Fruit fly (Drosophila melanogaster) whole organism, embryonic: ENCODE measurements around the gene CG34427.

Source experiments
- ATbp ChIP-seq: fragments of 200-800 bp; sonication (Bioruptor generic); optimal IDR thresholded peaks from 2 replicates; lab custom pipeline; 2017; ENCODE audit warnings: missing biosample characterization, mild to moderate bottlenecking, missing genetic modification characterization, missing genetic modification reagents
- Ada2b ChIP-seq: fragments of 200-800 bp; sonication (Bioruptor generic); IDR thresholded peaks from 2 replicates; pipeline ENCODE4 v1.3.6; 2022; ENCODE audit warnings: missing biosample characterization, missing genetic modification characterization
- CG10654 ChIP-seq: fragments of 200-800 bp; sonication (Bioruptor generic); optimal IDR thresholded peaks from 2 replicates; lab custom pipeline; 2016; ENCODE audit warnings: missing biosample characterization, missing genetic modification characterization
- CG13123 ChIP-seq: fragments of 200-800 bp; sonication (Bioruptor generic); optimal IDR thresholded peaks from 2 replicates; lab custom pipeline; 2016; ENCODE audit warnings: missing biosample characterization, missing genetic modification characterization
- CG14441 ChIP-seq: fragments of 200-800 bp; sonication (Bioruptor generic); IDR thresholded peaks from 2 replicates; pipeline ENCODE4 v1.3.6; 2022; ENCODE audit warnings: missing biosample characterization, missing genetic modification characterization
- CG1792 ChIP-seq: fragments of 200-800 bp; sonication (Bioruptor generic); optimal IDR thresholded peaks from 2 replicates; lab custom pipeline; 2016; ENCODE audit warnings: missing biosample characterization, missing genetic modification characterization
- CG2712 ChIP-seq: fragments of 200-800 bp; optimal IDR thresholded peaks from 3 replicates; lab custom pipeline; 2019; ENCODE audit warnings: missing biosample characterization, mild to moderate bottlenecking, missing genetic modification characterization, moderate library complexity
- CG2889 ChIP-seq: fragments of 200-800 bp; sonication (Bioruptor generic); IDR thresholded peaks from 3 replicates; pipeline ENCODE4 v1.3.6; 2022; ENCODE audit warnings: missing biosample characterization, missing genetic modification characterization
- CG30020 ChIP-seq: fragments of 200-800 bp; optimal IDR thresholded peaks from 2 replicates; lab custom pipeline; 2019; ENCODE audit warnings: missing biosample characterization, mild to moderate bottlenecking, missing genetic modification characterization, moderate library complexity
- CG3065 ChIP-seq: fragments of 200-800 bp; sonication (Bioruptor generic); optimal IDR thresholded peaks from 2 replicates; lab custom pipeline; 2016; ENCODE audit warnings: missing biosample characterization, missing genetic modification characterization
- CG34422 ChIP-seq: fragments of 200-800 bp; sonication (Bioruptor generic); IDR thresholded peaks from 3 replicates; pipeline ENCODE4 v1.3.6; 2022; ENCODE audit warnings: missing biosample characterization, missing genetic modification characterization
- CG7556 ChIP-seq: fragments of 200-800 bp; sonication (Bioruptor generic); optimal IDR thresholded peaks from 2 replicates; lab custom pipeline; 2017; ENCODE audit warnings: missing biosample characterization, mild to moderate bottlenecking, missing genetic modification characterization
- CG7963 ChIP-seq: fragments of 200-800 bp; sonication (Bioruptor generic); IDR thresholded peaks from 3 replicates; pipeline ENCODE4 v1.3.6; 2022; ENCODE audit warnings: missing biosample characterization, missing genetic modification characterization; ENCODE audit not compliant: partially characterized antibody
- CG9797 ChIP-seq: fragments of 200-800 bp; sonication (Bioruptor generic); optimal IDR thresholded peaks from 3 replicates; lab custom pipeline; 2018; ENCODE audit warnings: missing biosample characterization, mild to moderate bottlenecking, missing genetic modification characterization
- CHES-1-like ChIP-seq: fragments of 200-800 bp; sonication (Bioruptor generic); optimal IDR thresholded peaks from 2 replicates; lab custom pipeline; 2016; ENCODE audit warnings: missing biosample characterization, missing genetic modification characterization
- Chrac-16 ChIP-seq: fragments of 200-800 bp; sonication (Bioruptor generic); optimal IDR thresholded peaks from 3 replicates; lab custom pipeline; 2016; ENCODE audit warnings: missing biosample characterization, missing genetic modification characterization
- CoRest ChIP-seq: fragments of 200-800 bp; sonication (Bioruptor generic); optimal IDR thresholded peaks from 3 replicates; lab custom pipeline; 2018; ENCODE audit warnings: missing biosample characterization, mild to moderate bottlenecking, missing genetic modification characterization, moderate library complexity
- Dp ChIP-seq: fragments of 200-800 bp; sonication (Bioruptor generic); optimal IDR thresholded peaks from 2 replicates; lab custom pipeline; 2018; ENCODE audit warnings: missing biosample characterization, mild to moderate bottlenecking, missing genetic modification characterization, moderate library complexity
- ERR ChIP-seq: fragments of 200-800 bp; sonication (Bioruptor generic); optimal IDR thresholded peaks from 2 replicates; lab custom pipeline; 2016; ENCODE audit warnings: missing biosample characterization, missing genetic modification characterization
- Hmr ChIP-seq: fragments of 200-800 bp; sonication (Bioruptor generic); optimal IDR thresholded peaks from 3 replicates; lab custom pipeline; 2017; ENCODE audit warnings: mild to moderate bottlenecking, missing biosample characterization, missing genetic modification reagents, missing genetic modification characterization
- Hr39 ChIP-seq: fragments of >200 bp; optimal IDR thresholded peaks from 2 replicates; lab custom pipeline; 2017
- Hr51 ChIP-seq, 2 experiments: fragments of 200-800 bp; sonication (Bioruptor generic); optimal IDR thresholded peaks; 2 replicates in 1 of 2; 3 replicates in 1 of 2; lab custom pipeline; 2016 to 2018; ENCODE audit warnings: missing biosample characterization in 2 of 2, missing genetic modification characterization in 2 of 2, mild to moderate bottlenecking in 1 of 2, moderate library complexity in 1 of 2
- Hsf ChIP-seq: fragments of 200-800 bp; sonication (Bioruptor generic); optimal IDR thresholded peaks from 3 replicates; lab custom pipeline; 2016; ENCODE audit warnings: missing biosample characterization, missing genetic modification characterization
- MBD-R2 ChIP-seq: fragments of 200-800 bp; sonication (Bioruptor generic); IDR thresholded peaks from 2 replicates; pipeline ENCODE4 v1.3.6; 2022; ENCODE audit warnings: missing biosample characterization, missing genetic modification characterization
- Mad ChIP-seq: fragments of 200-800 bp; sonication (Bioruptor generic); optimal IDR thresholded peaks from 2 replicates; lab custom pipeline; 2016; ENCODE audit warnings: missing biosample characterization, missing genetic modification characterization
- Myb ChIP-seq: fragments of 200-800 bp; sonication (Bioruptor generic); optimal IDR thresholded peaks from 2 replicates; lab custom pipeline; 2016; ENCODE audit warnings: missing biosample characterization, missing genetic modification characterization
- Pdp1 ChIP-seq, 2 experiments: fragments of 200-800 bp; sonication (Bioruptor generic); optimal IDR thresholded peaks; 3 replicates each; lab custom pipeline; 2016; ENCODE audit warnings: missing biosample characterization in 2 of 2, missing genetic modification characterization in 2 of 2, mild to moderate bottlenecking in 1 of 2, moderate library complexity in 1 of 2
- Rfx ChIP-seq: fragments of 200-800 bp; sonication (Bioruptor generic); IDR thresholded peaks from 2 replicates; pipeline ENCODE4 v1.3.6; 2022; ENCODE audit warnings: missing biosample characterization, missing genetic modification characterization
- Side ChIP-seq: fragments of 200-800 bp; sonication (Bioruptor generic); optimal IDR thresholded peaks from 2 replicates; lab custom pipeline; 2016; ENCODE audit warnings: missing biosample characterization, missing genetic modification characterization
- Usf ChIP-seq: fragments of 200-800 bp; sonication (Bioruptor generic); optimal IDR thresholded peaks from 2 replicates; lab custom pipeline; 2017; ENCODE audit warnings: missing genotype, missing biosample characterization, missing genetic modification characterization
- Xbp1 ChIP-seq: fragments of 200-800 bp; sonication (Bioruptor generic); optimal IDR thresholded peaks from 3 replicates; lab custom pipeline; 2016; ENCODE audit warnings: missing biosample characterization, mild to moderate bottlenecking, missing genetic modification characterization
- YL-1 ChIP-seq: fragments of 200-800 bp; sonication (Bioruptor generic); optimal IDR thresholded peaks from 3 replicates; lab custom pipeline; 2017; ENCODE audit warnings: missing biosample characterization, mild to moderate bottlenecking, missing genetic modification characterization
- amos ChIP-seq: fragments of 200-800 bp; sonication (Bioruptor generic); IDR thresholded peaks from 2 replicates; pipeline ENCODE4 v1.3.6; 2022; ENCODE audit warnings: missing biosample characterization, missing genetic modification characterization; ENCODE audit not compliant: partially characterized antibody
- chn ChIP-seq: fragments of 200-800 bp; sonication (Bioruptor generic); optimal IDR thresholded peaks from 2 replicates; lab custom pipeline; 2016; ENCODE audit warnings: missing biosample characterization, missing genetic modification characterization
- crol ChIP-seq: fragments of 200-800 bp; sonication (Bioruptor generic); IDR thresholded peaks from 2 replicates; pipeline ENCODE4 v1.3.6; 2022; ENCODE audit warnings: missing biosample characterization, missing genetic modification characterization
- crp ChIP-seq, 2 experiments: fragments of 200-800 bp; sonication (Bioruptor generic); optimal IDR thresholded peaks; 2 replicates in 1 of 2; 3 replicates in 1 of 2; lab custom pipeline; 2017; ENCODE audit warnings: missing biosample characterization in 2 of 2, missing genetic modification characterization in 2 of 2, mild to moderate bottlenecking in 1 of 2, moderate library complexity in 1 of 2
- cwo ChIP-seq: fragments of 200-800 bp; sonication (Bioruptor generic); optimal IDR thresholded peaks from 3 replicates; lab custom pipeline; 2017; ENCODE audit warnings: missing biosample characterization, missing genetic modification characterization, mild to moderate bottlenecking, moderate library complexity, missing genetic modification reagents
- ewg ChIP-seq: fragments of 200-800 bp; sonication (Bioruptor generic); optimal IDR thresholded peaks from 3 replicates; lab custom pipeline; 2017; ENCODE audit warnings: mild to moderate bottlenecking, missing biosample characterization, missing genetic modification reagents, missing genetic modification characterization
- grau ChIP-seq: fragments of 200-800 bp; optimal IDR thresholded peaks from 3 replicates; lab custom pipeline; 2019; ENCODE audit warnings: missing biosample characterization, mild to moderate bottlenecking, missing genetic modification characterization, moderate library complexity
- kah ChIP-seq: fragments of 200-800 bp; sonication (Bioruptor generic); optimal IDR thresholded peaks from 2 replicates; lab custom pipeline; 2018; ENCODE audit warnings: missing biosample characterization, mild to moderate bottlenecking, missing genetic modification characterization
- ken ChIP-seq: fragments of 200-800 bp; sonication (Bioruptor generic); IDR thresholded peaks from 3 replicates; pipeline ENCODE4 v1.3.6; 2022; ENCODE audit warnings: missing biosample characterization, missing genetic modification characterization
- lilli ChIP-seq: fragments of 200-800 bp; sonication (Bioruptor generic); optimal IDR thresholded peaks from 3 replicates; lab custom pipeline; 2016; ENCODE audit warnings: missing biosample characterization, missing genetic modification characterization
- lmd ChIP-seq: fragments of 200-800 bp; sonication (Bioruptor generic); IDR thresholded peaks from 2 replicates; pipeline ENCODE4 v1.3.6; 2022; ENCODE audit warnings: missing biosample characterization, missing genetic modification characterization
- oc ChIP-seq: fragments of 200-800 bp; sonication (Bioruptor generic); optimal IDR thresholded peaks from 2 replicates; lab custom pipeline; 2018; ENCODE audit warnings: missing biosample characterization, mild to moderate bottlenecking, missing genetic modification characterization, moderate library complexity
- ranshi ChIP-seq: fragments of 200-800 bp; sonication (Bioruptor generic); IDR thresholded peaks from 2 replicates; pipeline ENCODE4 v1.3.6; 2022; ENCODE audit warnings: missing biosample characterization, missing genetic modification characterization
- stwl ChIP-seq: fragments of 200-800 bp; sonication (Bioruptor generic); optimal IDR thresholded peaks from 3 replicates; lab custom pipeline; 2018; ENCODE audit warnings: missing biosample characterization, mild to moderate bottlenecking, missing genetic modification characterization, moderate library complexity
- tio ChIP-seq: fragments of 200-800 bp; sonication (Bioruptor generic); optimal IDR thresholded peaks from 2 replicates; lab custom pipeline; 2017; ENCODE audit warnings: missing biosample characterization, missing genetic modification characterization, inconsistent platforms
- toy ChIP-seq: fragments of 200-800 bp; sonication (Bioruptor generic); IDR thresholded peaks from 2 replicates; pipeline ENCODE4 v1.3.6; 2022; ENCODE audit warnings: missing biosample characterization, missing genetic modification characterization
- unpg ChIP-seq: fragments of 200-800 bp; sonication (Bioruptor generic); optimal IDR thresholded peaks from 3 replicates; lab custom pipeline; 2018; ENCODE audit warnings: missing biosample characterization, mild to moderate bottlenecking, missing genetic modification characterization, moderate library complexity
- vfl ChIP-seq: fragments of 200-800 bp; sonication (Bioruptor generic); optimal IDR thresholded peaks from 2 replicates; lab custom pipeline; 2016; ENCODE audit warnings: missing biosample characterization, missing genetic modification characterization
- zfh2 ChIP-seq: fragments of 200-800 bp; sonication (Bioruptor generic); optimal IDR thresholded peaks from 2 replicates; lab custom pipeline; 2016; ENCODE audit warnings: missing biosample characterization, missing genetic modification characterization

CG34427 gene

dm6 chr3L:8763037-8763454 is 41.5 kb upstream of the CG34427 start (continued):
- peak; percentile 33 for TF ChIP-seq ewg (GFP tag; lab: Kevin White, UChicago)
- TF ChIP-seq kah (GFP tag; lab: Kevin White, UChicago): no peak
- peak; percentile 23 for TF ChIP-seq grau (tag; lab: Kevin White, UChicago)
- TF ChIP-seq Hmr: peak; percentile 42
- TF ChIP-seq Hsf (GFP tag; lab: Kevin White, UChicago): peak; percentile 39
- TF ChIP-seq ERR (GFP tag; lab: Kevin White, UChicago): no peak
- 0 out of 2 replicates have a peak, but pooled peaks have one; percentile 33 for TF ChIP-seq ranshi
- peak in 1 of 2 experiments; percentile 66 for TF ChIP-seq Hr51 (GFP tag; optimal IDR thresholded peaks at IDR 0.05; lab: Kevin White, UChicago)
- no peak for TF ChIP-seq Hr39 (lab: Kevin White, UChicago)
- TF ChIP-seq lmd (GFP tag; lab: Robert Waterston, UW): peak; percentile 66
- peak; percentile 42 for TF ChIP-seq ATbp
- peak; percentile 55 for TF ChIP-seq CoRest
- no peak for TF ChIP-seq CG9797 (GFP tag; lab: Kevin White, UChicago)
- no peak for TF ChIP-seq crp (GFP tag; optimal IDR thresholded peaks at IDR 0.05; lab: Kevin White, UChicago)
- TF ChIP-seq CG30020: no peak
- TF ChIP-seq Mad (GFP tag; lab: Kevin White, UChicago): no peak
- TF ChIP-seq Chrac-16: peak; percentile 14
- no peak for TF ChIP-seq toy (GFP tag; lab: Robert Waterston, UW)
- peak; percentile 33; the same call in 1 of the 2 replicates for TF ChIP-seq amos (GFP tag; lab: Robert Waterston, UW)
- peak; percentile 20; the same call in 1 of the 2 replicates for TF ChIP-seq MBD-R2
- no peak for TF ChIP-seq CG3065 (GFP tag; lab: Kevin White, UChicago)
- peak; percentile 35 for TF ChIP-seq CHES-1-like (GFP tag; lab: Kevin White, UChicago)
- TF ChIP-seq CG2712 (tag; lab: Kevin White, UChicago): no peak
- TF ChIP-seq tio (GFP tag; lab: Kevin White, UChicago): peak; percentile 28
- peak; percentile 4 for TF ChIP-seq chn (GFP tag; lab: Kevin White, UChicago)
- peak; percentile 57 for TF ChIP-seq Rfx
- no peak for TF ChIP-seq Myb
- no peak for TF ChIP-seq Usf (GFP tag; lab: Kevin White, UChicago)
- TF ChIP-seq ken (GFP tag; lab: Robert Waterston, UW): peak; percentile 73
- TF ChIP-seq Ada2b (GFP tag; lab: Robert Waterston, UW): no peak
- no peak for TF ChIP-seq CG10654
- no peak for TF ChIP-seq Side (GFP tag; lab: Kevin White, UChicago)
- TF ChIP-seq zfh2 (GFP tag; lab: Kevin White, UChicago): peak; percentile 28
- no peak for TF ChIP-seq vfl (GFP tag; lab: Kevin White, UChicago)
- no peak for TF ChIP-seq Dp
- TF ChIP-seq CG7963 (GFP tag; lab: Robert Waterston, UW): no peak
- peak; percentile 63; the same call in 2 of the 3 replicates for TF ChIP-seq CG34422 (GFP tag; lab: Robert Waterston, UW)
- no peak for TF ChIP-seq CG1792
- TF ChIP-seq YL-1 (GFP tag; lab: Kevin White, UChicago): no peak
- TF ChIP-seq CG14441: peak; percentile 74
- TF ChIP-seq oc: peak; percentile 27
- peak; percentile 16 for TF ChIP-seq cwo (GFP tag; lab: Kevin White, UChicago)
- TF ChIP-seq stwl (tag; lab: Kevin White, UChicago): no peak
- TF ChIP-seq CG2889 (GFP tag; lab: Robert Waterston, UW): no peak
- TF ChIP-seq lilli: peak; percentile 50
- TF ChIP-seq unpg (GFP tag; lab: Kevin White, UChicago): peak; percentile 45
- TF ChIP-seq Xbp1 (GFP tag; lab: Kevin White, UChicago): peak; percentile 52
- peak; percentile 56 for TF ChIP-seq crol (GFP tag; lab: Robert Waterston, UW)
- peak; percentile 26 for TF ChIP-seq CG7556
- no peak for TF ChIP-seq CG13123 (GFP tag; lab: Kevin White, UChicago)
- peak in 1 of 2 experiments; percentile 84 for TF ChIP-seq Pdp1 (GFP tag; optimal IDR thresholded peaks at IDR 0.05; lab: Kevin White, UChicago)
